Worm (Caenorhabditis elegans): ENCODE data around the gene K06H7.1.
A peak's percentile ranks its signal among the peaks of the same experiment; 100 is the strongest.

The K06H7.1 gene

DNA sequence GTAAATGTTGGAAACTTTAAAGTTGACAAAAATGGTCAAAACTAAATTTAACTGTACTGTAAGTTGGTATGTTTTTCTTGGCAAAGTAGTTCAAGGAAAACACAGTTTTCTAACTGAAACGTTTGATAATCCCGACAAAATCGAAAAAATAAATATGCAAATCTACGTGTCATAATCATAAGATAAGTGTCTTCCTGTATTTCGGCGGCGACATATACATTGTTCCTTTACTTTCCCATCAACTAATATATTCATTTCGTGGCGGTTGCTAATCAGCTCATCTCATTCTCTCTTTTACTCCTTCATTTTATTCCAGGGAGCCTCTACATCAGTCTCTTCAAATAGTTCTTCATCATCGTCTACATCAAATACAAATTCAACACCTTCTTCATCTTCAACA lies 31.3 kb upstream of the K06H7.1 start:
- TF ChIP-seq ham-2 (GFP tag; optimal IDR thresholded peaks at IDR 0.05) (no peak), flh-1 (GFP tag; optimal IDR thresholded peaks at IDR 0.05) (no peak), lin-32 (GFP tag; optimal IDR thresholded peaks at IDR 0.05) (no peak), mep-1 (tag; optimal IDR thresholded peaks at IDR 0.05) (no peak), tbx-8 (GFP tag; optimal IDR thresholded peaks at IDR 0.05) (no peak), nhr-237 (tag; optimal IDR thresholded peaks at IDR 0.05) (no peak)

DNA sequence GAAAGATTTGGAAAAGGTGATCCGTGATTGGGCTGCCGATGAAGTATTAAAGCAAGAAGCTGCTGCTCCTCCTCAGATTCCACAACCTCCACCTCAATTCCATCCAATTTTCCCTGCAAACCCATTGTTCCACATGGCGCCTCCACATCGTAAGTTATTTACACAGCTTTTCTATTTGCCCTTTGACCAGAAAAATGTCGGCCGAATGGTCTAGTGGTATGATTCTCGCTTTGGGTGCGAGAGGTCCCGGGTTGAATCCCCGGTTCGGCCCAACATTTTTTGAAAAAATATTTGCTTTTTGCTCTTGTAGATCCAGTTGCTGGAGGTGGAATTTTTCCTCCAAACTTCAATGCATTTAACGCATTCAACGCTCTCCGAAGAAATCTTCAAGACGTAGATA lies 29.9 kb upstream of the K06H7.1 start:
- peak; percentile 34 for TF ChIP-seq sptf-1 (tag; optimal IDR thresholded peaks at IDR 0.05)
- peak; percentile 16 for TF ChIP-seq cnd-1 (tag; optimal IDR thresholded peaks at IDR 0.05)
- TF ChIP-seq lin-13 (tag; optimal IDR thresholded peaks at IDR 0.05), result no peak
- no peak for TF ChIP-seq elt-1 (tag; optimal IDR thresholded peaks at IDR 0.05; ENCODE audit: borderline replicate concordance, insufficient read depth)
- TF ChIP-seq nhr-12 (tag; optimal IDR thresholded peaks at IDR 0.05), result no peak
- no peak for TF ChIP-seq ces-1 (GFP tag; optimal IDR thresholded peaks at IDR 0.05)
- TF ChIP-seq ztf-11 (tag; optimal IDR thresholded peaks at IDR 0.05), result no peak
- TF ChIP-seq nhr-76 (tag; optimal IDR thresholded peaks at IDR 0.05), result no peak
- TF ChIP-seq sem-2 (GFP tag; optimal IDR thresholded peaks at IDR 0.05), result no peak
- no peak for TF ChIP-seq pha-4 (tag; optimal IDR thresholded peaks at IDR 0.05)
- TF ChIP-seq nhr-28 (tag; optimal IDR thresholded peaks at IDR 0.05), result no peak
- no peak for TF ChIP-seq ceh-39 (tag; optimal IDR thresholded peaks at IDR 0.05)
- no peak for TF ChIP-seq elt-3 (tag; optimal IDR thresholded peaks at IDR 0.05)
- TF ChIP-seq unc-39 (tag; optimal IDR thresholded peaks at IDR 0.05), result no peak
- TF ChIP-seq flh-1 (GFP tag; optimal IDR thresholded peaks at IDR 0.05), result no peak
- no peak for TF ChIP-seq unc-62 (GFP tag; optimal IDR thresholded peaks at IDR 0.05)
- no peak for TF ChIP-seq blmp-1 (tag; optimal IDR thresholded peaks at IDR 0.05)
- no peak for TF ChIP-seq ham-2 (GFP tag; optimal IDR thresholded peaks at IDR 0.05)
- TF ChIP-seq tbx-8 (GFP tag; optimal IDR thresholded peaks at IDR 0.05), result no peak
- TF ChIP-seq ceh-43 (GFP tag; optimal IDR thresholded peaks at IDR 0.05), result no peak
- peak; percentile 36 for TF ChIP-seq M03D4.4 (tag; optimal IDR thresholded peaks at IDR 0.05)
- TF ChIP-seq lin-32 (GFP tag; optimal IDR thresholded peaks at IDR 0.05), result no peak
- TF ChIP-seq bed-3 (GFP tag; optimal IDR thresholded peaks at IDR 0.05), result no peak
- no peak for TF ChIP-seq hlh-1 (tag; optimal IDR thresholded peaks at IDR 0.05)
- TF ChIP-seq unc-120 (tag; optimal IDR thresholded peaks at IDR 0.05; ENCODE audit: poor library complexity, severe bottlenecking), result no peak
- peak; percentile 2 for TF ChIP-seq mls-2 (tag; optimal IDR thresholded peaks at IDR 0.05)
- TF ChIP-seq zip-8 (tag; optimal IDR thresholded peaks at IDR 0.05), result no peak
- no peak for TF ChIP-seq nhr-237 (tag; optimal IDR thresholded peaks at IDR 0.05)

DNA sequence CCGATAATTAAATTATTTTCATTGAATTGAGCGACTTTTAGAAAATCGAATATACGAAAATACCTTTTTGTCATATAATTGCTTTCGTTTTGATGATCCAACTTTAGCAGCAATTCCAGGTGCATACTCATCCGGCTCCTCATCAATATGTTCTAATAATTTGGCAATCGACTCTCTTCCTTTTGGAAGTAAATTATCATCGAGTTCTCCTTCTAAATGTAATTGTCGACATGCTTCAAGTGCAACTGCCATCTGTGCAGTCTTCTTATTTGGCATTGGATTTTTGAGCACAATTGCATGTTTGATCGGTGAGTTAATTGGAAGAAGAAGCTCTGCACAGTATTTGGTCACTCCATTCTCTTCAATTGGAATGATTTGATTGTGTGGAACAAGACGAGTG lies 21.9 kb upstream of the K06H7.1 start:
- TF ChIP-seq snpc-4 (tag; optimal IDR thresholded peaks at IDR 0.05) (no peak), pha-4 (tag; optimal IDR thresholded peaks at IDR 0.05) (no peak), sptf-1 (tag; optimal IDR thresholded peaks at IDR 0.05) (no peak), flh-1 (GFP tag; optimal IDR thresholded peaks at IDR 0.05) (no peak), bed-3 (GFP tag; optimal IDR thresholded peaks at IDR 0.05) (no peak), mls-2 (tag; optimal IDR thresholded peaks at IDR 0.05) (no peak), ceh-43 (GFP tag; optimal IDR thresholded peaks at IDR 0.05) (no peak), cnd-1 (tag; optimal IDR thresholded peaks at IDR 0.05) (no peak), tbx-8 (GFP tag; optimal IDR thresholded peaks at IDR 0.05) (no peak), mep-1 (tag; optimal IDR thresholded peaks at IDR 0.05) (no peak), elt-1 (tag; optimal IDR thresholded peaks at IDR 0.05; ENCODE audit: borderline replicate concordance, insufficient read depth) (no peak), M03D4.4 (tag; optimal IDR thresholded peaks at IDR 0.05) (no peak), nhr-76 (tag; optimal IDR thresholded peaks at IDR 0.05) (no peak), hlh-1 (tag; optimal IDR thresholded peaks at IDR 0.05) (no peak), ces-1 (GFP tag; optimal IDR thresholded peaks at IDR 0.05) (no peak), lin-13 (tag; optimal IDR thresholded peaks at IDR 0.05) (no peak), ham-2 (GFP tag; optimal IDR thresholded peaks at IDR 0.05) (no peak), sem-2 (GFP tag; optimal IDR thresholded peaks at IDR 0.05) (no peak), unc-62 (GFP tag; optimal IDR thresholded peaks at IDR 0.05) (no peak), unc-120 (tag; optimal IDR thresholded peaks at IDR 0.05; ENCODE audit: poor library complexity, severe bottlenecking) (no peak)

DNA sequence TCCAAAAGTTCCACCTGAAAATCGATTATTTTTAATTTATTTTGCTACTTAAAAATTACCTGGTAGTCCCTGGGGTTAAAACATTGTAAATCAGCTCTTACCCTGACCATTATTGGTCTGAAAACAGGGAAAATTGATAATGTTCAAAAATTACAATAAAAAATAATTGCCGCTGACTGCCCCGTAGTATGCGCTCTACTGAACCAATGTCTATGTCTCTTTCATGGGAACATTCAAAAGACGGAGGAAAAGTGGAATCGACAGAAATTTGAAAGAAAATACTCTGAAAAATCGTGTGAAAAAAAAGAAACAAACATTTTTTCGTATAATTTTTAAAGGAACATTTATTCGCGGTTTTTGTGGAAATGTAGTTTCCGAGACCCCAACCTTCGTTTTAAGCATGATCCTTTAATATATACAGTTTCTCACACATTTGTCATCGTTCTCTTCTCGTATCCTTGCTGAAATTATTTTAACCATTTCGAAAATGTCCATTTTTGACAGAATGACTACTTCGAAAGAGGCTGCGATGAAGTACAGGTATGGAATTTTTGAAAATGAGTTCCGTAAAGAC lies 18.9 kb upstream of the K06H7.1 start, which contains the start of the genes dcr-1 and apc-2:
Gene dcr-1, minus strand, starts transcription at position 117 of the 574 bp plus-strand sequence.
Gene apc-2, plus strand, starts transcription at position 465 of the 574 bp plus-strand sequence.
- TF ChIP-seq nhr-2 (tag; optimal IDR thresholded peaks at IDR 0.05) (no peak), ces-1 (GFP tag; optimal IDR thresholded peaks at IDR 0.05) (no peak), tbx-8 (GFP tag; optimal IDR thresholded peaks at IDR 0.05) (no peak), ceh-43 (GFP tag; optimal IDR thresholded peaks at IDR 0.05) (no peak)
